Fruit fly (Drosophila melanogaster) whole organism, prepupa: ENCODE measurements around the gene CG33664.

Experiments used
- CG6792 ChIP-seq: fragments of 200-800 bp; sonication (Bioruptor generic); optimal IDR thresholded peaks from 3 replicates; lab custom pipeline; 2016; ENCODE audit warnings: missing biosample characterization, missing genetic modification characterization
- CG8119 ChIP-seq: fragments of 200-800 bp; sonication (Bioruptor generic); IDR thresholded peaks from 3 replicates; pipeline ENCODE4 v1.3.6; 2022; ENCODE audit warnings: missing biosample characterization, missing genetic modification characterization
- Ets21C ChIP-seq: fragments of 200-800 bp; sonication (Bioruptor generic); optimal IDR thresholded peaks from 3 replicates; lab custom pipeline; 2016; ENCODE audit warnings: missing biosample characterization, missing genetic modification characterization
- Met ChIP-seq: fragments of 200-800 bp; sonication (Bioruptor generic); optimal IDR thresholded peaks from 3 replicates; lab custom pipeline; 2016; ENCODE audit warnings: missing biosample characterization, missing genetic modification characterization
- OdsH ChIP-seq: fragments of 200-800 bp; sonication (Bioruptor generic); optimal IDR thresholded peaks from 3 replicates; lab custom pipeline; 2016; ENCODE audit warnings: missing biosample characterization, missing genetic modification characterization
- dsx ChIP-seq: fragments of 200-800 bp; optimal IDR thresholded peaks from 3 replicates; lab custom pipeline; 2019; ENCODE audit warnings: missing biosample characterization, mild to moderate bottlenecking, missing genetic modification characterization, moderate library complexity; ENCODE audit not compliant: poor library complexity, severe bottlenecking
- fd85E ChIP-seq: fragments of 200-800 bp; sonication (Bioruptor generic); optimal IDR thresholded peaks from 3 replicates; lab custom pipeline; 2016; ENCODE audit warnings: missing biosample characterization, missing genetic modification characterization

dm6 chrX:6355090-6355679, 28.8 kb upstream of the CG33664 start:
- no peak for TF ChIP-seq dsx (GFP tag; lab: Kevin White, UChicago)
- TF ChIP-seq CG8119 (GFP tag; lab: Robert Waterston, UW), result no peak
- no peak for TF ChIP-seq fd85E (GFP tag; lab: Kevin White, UChicago)
- no peak for TF ChIP-seq OdsH (GFP tag; lab: Kevin White, UChicago)
- no peak for TF ChIP-seq CG6792 (GFP tag; lab: Kevin White, UChicago)
- no peak for TF ChIP-seq Ets21C
- no peak for TF ChIP-seq Met (GFP tag; lab: Kevin White, UChicago)
